Worm (Caenorhabditis elegans) whole organism, L4 larva: ENCODE measurements around the gene bbln-1.

Experiments
- F49E8.2 ChIP-seq: sonication (generic microtip); optimal IDR thresholded peaks from 2 replicates; lab custom pipeline; 2016; ENCODE audit warnings: missing compliant biosample characterization, mild to moderate bottlenecking, missing genetic modification characterization, borderline replicate concordance
- T26A8.4 ChIP-seq: fragments of 200-800 bp; sonication (Bioruptor generic); IDR thresholded peaks from 2 replicates; pipeline ENCODE4 v1.3.6; 2022; ENCODE audit warnings: missing genetic modification characterization, missing compliant biosample characterization
- nhr-28 ChIP-seq: fragments of 150-350 bp; optimal IDR thresholded peaks from 2 replicates; lab custom pipeline; 2014; ENCODE audit warnings: missing biosample characterization, missing genetic modification characterization
- skn-1 ChIP-seq: fragments of 150-350 bp; optimal IDR thresholded peaks from 2 replicates; lab custom pipeline; 2014; ENCODE audit warnings: missing biosample characterization, missing genetic modification characterization
- unc-39 ChIP-seq: sonication (generic microtip); optimal IDR thresholded peaks from 2 replicates; lab custom pipeline; 2017; ENCODE audit warnings: missing biosample characterization, missing genetic modification characterization

DNA sequence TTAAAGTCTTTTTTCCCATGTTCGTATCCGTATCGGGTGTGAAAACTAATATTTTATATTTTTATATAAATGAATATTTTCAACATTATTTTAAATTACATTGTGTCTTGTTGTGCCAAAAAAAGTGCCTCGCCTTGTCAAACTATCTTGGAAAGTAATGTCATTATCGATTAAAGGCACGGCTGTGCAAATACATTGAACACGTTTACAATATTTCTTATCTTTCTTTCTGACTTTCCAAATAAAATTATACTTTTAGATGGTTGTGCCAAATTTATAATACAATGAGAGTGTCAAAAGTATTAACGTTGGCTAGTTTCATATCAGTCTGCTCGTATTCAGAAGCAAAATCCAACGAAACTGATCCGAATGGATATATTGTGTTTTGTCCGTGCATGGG lies 13.3 kb upstream of the bbln-1 start, which contains the start of gene pfut-1:
- peak; percentile 28 for TF ChIP-seq nhr-28
- TF ChIP-seq F49E8.2 (tag; lab: Kevin White, UChicago) = no peak
- TF ChIP-seq unc-39 = no peak
- no peak for TF ChIP-seq skn-1 (tag; lab: Kevin White, UChicago)
- TF ChIP-seq T26A8.4 (GFP tag; lab: Robert Waterston, UW) = no peak
